Fruit fly (Drosophila melanogaster) whole organism: ENCODE measurements around the gene CG14082.

Source experiments
- CG8478 ChIP-seq: fragments of >200 bp; optimal IDR thresholded peaks from 2 replicates; lab custom pipeline; 2018; ENCODE audit warnings: inconsistent platforms
- usp ChIP-seq: fragments of >200 bp; optimal IDR thresholded peaks from 2 replicates; lab custom pipeline; 2017; ENCODE audit warnings: missing biosample characterization, missing genetic modification characterization, mixed read lengths

DNA sequence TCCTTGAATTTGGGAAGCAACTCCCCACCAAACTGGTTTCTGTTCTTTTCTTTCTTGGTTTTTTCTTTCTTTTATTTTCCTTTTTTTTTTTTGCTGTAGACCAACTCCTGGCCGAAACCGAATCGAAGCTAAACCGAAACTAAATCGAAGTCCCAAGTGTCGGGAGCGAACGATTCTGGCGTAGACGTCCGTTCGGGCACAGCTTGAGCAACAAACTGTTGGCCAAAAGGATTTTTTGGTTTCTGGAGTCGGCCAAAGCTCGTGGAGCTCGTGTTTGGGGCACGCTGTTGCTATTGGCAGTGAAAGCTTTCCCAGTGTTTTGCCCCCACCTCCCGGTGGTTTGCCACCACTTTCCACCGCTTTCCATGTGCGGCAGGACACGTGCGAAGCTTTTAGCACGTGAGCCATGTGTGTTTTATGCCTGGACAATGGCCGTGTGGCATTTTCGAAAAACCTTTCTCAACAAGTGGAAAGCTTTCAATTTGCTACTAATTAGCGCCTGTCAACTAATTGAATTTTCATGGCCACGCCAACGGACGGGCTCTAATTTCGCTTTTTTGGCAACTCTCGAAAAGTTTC lies at the start of gene CG14082:
- TF ChIP-seq CG8478 (lab: Kevin White, UChicago): no peak
- TF ChIP-seq usp (GFP tag; lab: Kevin White, UChicago): no peak
